Fruit fly (Drosophila melanogaster): Measurements from ENCODE around the gene Jwa.

The Jwa gene

dm6 chr2L:18708239-18708891 is 2.9 kb upstream of the Jwa start, which contains the start of the genes Faf2 and Grip71 (continued):
- TF ChIP-seq inv (GFP tag; IDR thresholded peaks at IDR 0.05; ENCODE audit: partially characterized antibody) = no peak; the same call in 1 of the 2 replicates
- peak; percentile 94 for TF ChIP-seq CG10366 (GFP tag; IDR thresholded peaks at IDR 0.05)
- TF ChIP-seq cwo (GFP tag; optimal IDR thresholded peaks at IDR 0.05) = peak; percentile 17
- peak; percentile 91 for TF ChIP-seq Mad (GFP tag; optimal IDR thresholded peaks at IDR 0.05)
- peak; percentile 84 for TF ChIP-seq Nf-YA (GFP tag; IDR thresholded peaks at IDR 0.05)
- TF ChIP-seq twi (tag; optimal IDR thresholded peaks at IDR 0.05) = peak; percentile 81
- TF ChIP-seq Bdp1 (GFP tag; optimal IDR thresholded peaks at IDR 0.05) = peak; percentile 81
- peak; percentile 93 for TF ChIP-seq trem (tag; optimal IDR thresholded peaks at IDR 0.05)
- peak; percentile 73 for TF ChIP-seq CG7987 (GFP tag; optimal IDR thresholded peaks at IDR 0.05)
- TF ChIP-seq CG10267 (tag; optimal IDR thresholded peaks at IDR 0.05) = peak; percentile 84
- TF ChIP-seq row (GFP tag; IDR thresholded peaks at IDR 0.05) = peak; percentile 97
- TF ChIP-seq ttk (GFP tag; IDR thresholded peaks at IDR 0.05) = peak; percentile 96
- TF ChIP-seq sima (GFP tag; optimal IDR thresholded peaks at IDR 0.05) = no peak
- peak; percentile 96 for TF ChIP-seq CG14710 (tag; optimal IDR thresholded peaks at IDR 0.05)
- TF ChIP-seq Abd-B (GFP tag; optimal IDR thresholded peaks at IDR 0.05) = peak; percentile 98
- peak; percentile 96 for TF ChIP-seq Aef1 (GFP tag; IDR thresholded peaks at IDR 0.05)
- peak; percentile 13 for TF ChIP-seq kah (GFP tag; optimal IDR thresholded peaks at IDR 0.05)
- peak; percentile 94 for TF ChIP-seq ara (GFP tag; IDR thresholded peaks at IDR 0.05)
- TF ChIP-seq Taf1 (GFP tag; IDR thresholded peaks at IDR 0.05) = peak; percentile 79
- peak; percentile 75 for TF ChIP-seq CG13624 (GFP tag; optimal IDR thresholded peaks at IDR 0.05)
- peak; percentile 91 for TF ChIP-seq Lhr (GFP tag; optimal IDR thresholded peaks at IDR 0.05)
- TF ChIP-seq corto (GFP tag; optimal IDR thresholded peaks at IDR 0.05) = peak; percentile 65

- no peak for TF ChIP-seq psq (GFP tag; optimal IDR thresholded peaks at IDR 0.05)
- TF ChIP-seq CG2678 (tag; optimal IDR thresholded peaks at IDR 0.05) = peak; percentile 20
- no peak for TF ChIP-seq sens-2 (GFP tag; IDR thresholded peaks at IDR 0.05)
- TF ChIP-seq gt (GFP tag; IDR thresholded peaks at IDR 0.05) = no peak
- 0 out of 3 replicates have a peak, but pooled peaks have one; percentile 17 for TF ChIP-seq CG11695 (GFP tag; IDR thresholded peaks at IDR 0.05)
- TF ChIP-seq HmgD (GFP tag; optimal IDR thresholded peaks at IDR 0.05) = no peak
- no peak for TF ChIP-seq CG18619 (GFP tag; optimal IDR thresholded peaks at IDR 0.05)
- peak; percentile 38 for TF ChIP-seq tin (GFP tag; optimal IDR thresholded peaks at IDR 0.05)
- peak; percentile 56; the same call in 1 of the 2 replicates for TF ChIP-seq Rfx (GFP tag; IDR thresholded peaks at IDR 0.05)
- no peak for TF ChIP-seq CG7987 (GFP tag; optimal IDR thresholded peaks at IDR 0.05)
- TF ChIP-seq ato (GFP tag; IDR thresholded peaks at IDR 0.05; ENCODE audit: partially characterized antibody) = no peak
- no peak for TF ChIP-seq bcd (GFP tag; optimal IDR thresholded peaks at IDR 0.05)
- TF ChIP-seq corto (GFP tag; optimal IDR thresholded peaks at IDR 0.05) = no peak
- no peak for TF ChIP-seq row (GFP tag; IDR thresholded peaks at IDR 0.05)
- peak; percentile 30 for TF ChIP-seq CG3281 (GFP tag; optimal IDR thresholded peaks at IDR 0.05)
- TF ChIP-seq mam (GFP tag; optimal IDR thresholded peaks at IDR 0.05) = peak; percentile 44
- peak; percentile 7 for TF ChIP-seq CG12155 (GFP tag; optimal IDR thresholded peaks at IDR 0.05)
- no peak for TF ChIP-seq Jarid2 (GFP tag; optimal IDR thresholded peaks at IDR 0.05)
- TF ChIP-seq CG10366 (GFP tag; IDR thresholded peaks at IDR 0.05) = peak; percentile 32
- no peak for TF ChIP-seq en (GFP tag; optimal IDR thresholded peaks at IDR 0.05)
- no peak for TF ChIP-seq seq (GFP tag; IDR thresholded peaks at IDR 0.05)
- peak; percentile 67 for TF ChIP-seq CG32532 (GFP tag; IDR thresholded peaks at IDR 0.05)
- TF ChIP-seq klu (GFP tag; IDR thresholded peaks at IDR 0.05) = no peak
- no peak for TF ChIP-seq abd-A (tag; optimal IDR thresholded peaks at IDR 0.05)
- no peak for TF ChIP-seq CG8359 (GFP tag; optimal IDR thresholded peaks at IDR 0.05; ENCODE audit: borderline replicate concordance)
- TF ChIP-seq nerfin-1 (tag; optimal IDR thresholded peaks at IDR 0.05) = peak; percentile 26
- TF ChIP-seq Fer1 (GFP tag; optimal IDR thresholded peaks at IDR 0.05) = peak; percentile 20
- no peak for TF ChIP-seq Hmx (GFP tag; optimal IDR thresholded peaks at IDR 0.05)
- no peak for TF ChIP-seq CG10209 (GFP tag; optimal IDR thresholded peaks at IDR 0.05)
- TF ChIP-seq slp2 (GFP tag; optimal IDR thresholded peaks at IDR 0.05) = no peak
- no peak for TF ChIP-seq Trl (optimal IDR thresholded peaks at IDR 0.05)
- TF ChIP-seq Trl (GFP tag; optimal IDR thresholded peaks at IDR 0.05) = peak; percentile 12
Measured at dm6 chr2L:18707844-18708238, 2.3 kb upstream of the Jwa start.

Measured in whole organism, embryonic.